Fruit fly (Drosophila melanogaster) whole organism, embryonic: ENCODE data around the gene Iyd.

Experiments
- Atf6 ChIP-seq: fragments of 200-800 bp; sonication (Bioruptor generic); IDR thresholded peaks from 2 replicates; pipeline ENCODE4 v1.3.6; 2022; ENCODE audit warnings: missing biosample characterization, missing genetic modification characterization
- Bgb ChIP-seq: fragments of 200-800 bp; sonication (Bioruptor generic); IDR thresholded peaks from 2 replicates; pipeline ENCODE4 v1.3.6; 2022; ENCODE audit warnings: missing biosample characterization, missing genetic modification characterization; ENCODE audit not compliant: partially characterized antibody
- CG12104 ChIP-seq: fragments of 200-800 bp; sonication (Bioruptor generic); optimal IDR thresholded peaks from 3 replicates; lab custom pipeline; 2016; ENCODE audit warnings: missing biosample characterization, missing genetic modification characterization
- CG1233 ChIP-seq: fragments of 200-800 bp; sonication (Bioruptor generic); optimal IDR thresholded peaks from 4 replicates; lab custom pipeline; 2018; ENCODE audit warnings: missing biosample characterization, mild to moderate bottlenecking, missing genetic modification characterization
- CG13624 ChIP-seq: fragments of 200-800 bp; sonication (Bioruptor generic); optimal IDR thresholded peaks from 2 replicates; lab custom pipeline; 2016; ENCODE audit warnings: missing biosample characterization, missing genetic modification characterization
- CG14710 ChIP-seq: fragments of 200-800 bp; sonication (Bioruptor generic); optimal IDR thresholded peaks from 3 replicates; lab custom pipeline; 2019; ENCODE audit warnings: missing biosample characterization, mild to moderate bottlenecking, missing genetic modification characterization, moderate library complexity
- CG15269 ChIP-seq: fragments of 200-800 bp; sonication (Bioruptor generic); optimal IDR thresholded peaks from 2 replicates; lab custom pipeline; 2018; ENCODE audit warnings: missing biosample characterization, mild to moderate bottlenecking, missing genetic modification characterization, moderate library complexity
- CG16813 ChIP-seq: fragments of 200-800 bp; sonication (Bioruptor generic); IDR thresholded peaks from 3 replicates; pipeline ENCODE4 v1.3.6; 2022; ENCODE audit warnings: missing biosample characterization, missing genetic modification characterization; ENCODE audit not compliant: partially characterized antibody
- CG16863 ChIP-seq: fragments of 200-800 bp; sonication (Bioruptor generic); optimal IDR thresholded peaks from 3 replicates; lab custom pipeline; 2016; ENCODE audit warnings: missing biosample characterization, missing genetic modification characterization
- CG18262 ChIP-seq: fragments of 200-800 bp; optimal IDR thresholded peaks from 3 replicates; lab custom pipeline; 2019; ENCODE audit warnings: missing biosample characterization, mild to moderate bottlenecking, missing genetic modification characterization, moderate library complexity
- CG18599 ChIP-seq: fragments of 200-800 bp; sonication (Bioruptor generic); optimal IDR thresholded peaks from 3 replicates; lab custom pipeline; 2017; ENCODE audit warnings: missing biosample characterization, missing genetic modification characterization, mild to moderate bottlenecking, moderate library complexity, missing genetic modification reagents
- CG2116 ChIP-seq: fragments of 200-800 bp; sonication (Bioruptor generic); optimal IDR thresholded peaks from 3 replicates; lab custom pipeline; 2018; ENCODE audit warnings: missing biosample characterization, mild to moderate bottlenecking, missing genetic modification characterization
- CG2875 ChIP-seq: fragments of 200-800 bp; sonication (Bioruptor generic); optimal IDR thresholded peaks from 2 replicates; lab custom pipeline; 2017; ENCODE audit warnings: missing biosample characterization, mild to moderate bottlenecking, missing genetic modification characterization, missing genetic modification reagents
- CG3065 ChIP-seq: fragments of 200-800 bp; sonication (Bioruptor generic); optimal IDR thresholded peaks from 2 replicates; lab custom pipeline; 2016; ENCODE audit warnings: missing biosample characterization, missing genetic modification characterization
- CG34422 ChIP-seq: fragments of 200-800 bp; sonication (Bioruptor generic); IDR thresholded peaks from 3 replicates; pipeline ENCODE4 v1.3.6; 2022; ENCODE audit warnings: missing biosample characterization, missing genetic modification characterization
- CG43689 ChIP-seq: fragments of 200-800 bp; sonication (Bioruptor generic); IDR thresholded peaks from 2 replicates; pipeline ENCODE4 v1.3.6; 2022; ENCODE audit warnings: missing biosample characterization, missing genetic modification characterization
- CG4404 ChIP-seq: fragments of 200-800 bp; sonication (Bioruptor generic); IDR thresholded peaks from 2 replicates; pipeline ENCODE4 v1.3.6; 2022; ENCODE audit warnings: missing biosample characterization, missing genetic modification characterization
- CG4854 ChIP-seq: fragments of 200-800 bp; sonication (Bioruptor generic); optimal IDR thresholded peaks from 2 replicates; lab custom pipeline; 2016; ENCODE audit warnings: missing biosample characterization, missing genetic modification characterization, inconsistent platforms
- CG6854 ChIP-seq: fragments of 200-800 bp; sonication (Bioruptor generic); optimal IDR thresholded peaks from 3 replicates; lab custom pipeline; 2017; ENCODE audit warnings: missing biosample characterization, mild to moderate bottlenecking, missing genetic modification characterization
- CG7963 ChIP-seq: fragments of 200-800 bp; sonication (Bioruptor generic); IDR thresholded peaks from 3 replicates; pipeline ENCODE4 v1.3.6; 2022; ENCODE audit warnings: missing biosample characterization, missing genetic modification characterization; ENCODE audit not compliant: partially characterized antibody
- CG9932 ChIP-seq: fragments of 200-800 bp; sonication (Bioruptor generic); IDR thresholded peaks from 2 replicates; pipeline ENCODE4 v1.3.6; 2022; ENCODE audit warnings: missing biosample characterization, missing genetic modification characterization
- Chrac-16 ChIP-seq: fragments of 200-800 bp; sonication (Bioruptor generic); optimal IDR thresholded peaks from 3 replicates; lab custom pipeline; 2016; ENCODE audit warnings: missing biosample characterization, missing genetic modification characterization
- Elba2 ChIP-seq: fragments of 200-800 bp; sonication (Bioruptor generic); optimal IDR thresholded peaks from 3 replicates; lab custom pipeline; 2016; ENCODE audit warnings: missing biosample characterization, missing genetic modification characterization
- Ets65A ChIP-seq: fragments of 200-800 bp; sonication (Bioruptor generic); peaks from one replicate; lab custom pipeline; 2016; ENCODE audit warnings: missing biosample characterization, missing genetic modification characterization
- Ets97D ChIP-seq: fragments of 200-800 bp; sonication (Bioruptor generic); optimal IDR thresholded peaks from 3 replicates; lab custom pipeline; 2016; ENCODE audit warnings: missing biosample characterization, missing genetic modification characterization
- H15 ChIP-seq: fragments of 200-800 bp; sonication (Bioruptor generic); IDR thresholded peaks from 3 replicates; pipeline ENCODE4 v1.3.6; 2022; ENCODE audit warnings: missing biosample characterization, missing genetic modification characterization
- HmgZ ChIP-seq: fragments of 200-800 bp; sonication (Bioruptor generic); optimal IDR thresholded peaks from 2 replicates; lab custom pipeline; 2018; ENCODE audit warnings: missing biosample characterization, mild to moderate bottlenecking, missing genetic modification characterization
- Hmr ChIP-seq: fragments of 200-800 bp; sonication (Bioruptor generic); optimal IDR thresholded peaks from 3 replicates; lab custom pipeline; 2017; ENCODE audit warnings: mild to moderate bottlenecking, missing biosample characterization, missing genetic modification reagents, missing genetic modification characterization
- Jarid2 ChIP-seq: fragments of 200-800 bp; sonication (Bioruptor generic); optimal IDR thresholded peaks from 3 replicates; lab custom pipeline; 2017; ENCODE audit warnings: mild to moderate bottlenecking, missing biosample characterization, missing genetic modification reagents, missing genetic modification characterization
- Lim3 ChIP-seq: fragments of 200-800 bp; sonication (Bioruptor generic); IDR thresholded peaks from 2 replicates; pipeline ENCODE4 v1.3.6; 2022; ENCODE audit warnings: missing biosample characterization, missing genetic modification characterization
- Mad ChIP-seq: fragments of 200-800 bp; sonication (Bioruptor generic); optimal IDR thresholded peaks from 2 replicates; lab custom pipeline; 2016; ENCODE audit warnings: missing biosample characterization, missing genetic modification characterization
- NFAT ChIP-seq: fragments of 200-800 bp; sonication (Bioruptor generic); IDR thresholded peaks from 2 replicates; pipeline ENCODE4 v1.3.6; 2022; ENCODE audit warnings: missing biosample characterization, missing genetic modification characterization
- Poxn ChIP-seq: fragments of 200-800 bp; sonication (Bioruptor generic); IDR thresholded peaks from 2 replicates; pipeline ENCODE4 v1.3.6; 2022; ENCODE audit warnings: missing biosample characterization, missing genetic modification characterization
- Ptx1 ChIP-seq: fragments of 200-800 bp; sonication (Bioruptor generic); IDR thresholded peaks from 2 replicates; pipeline ENCODE4 v1.3.6; 2022; ENCODE audit warnings: missing biosample characterization, missing genetic modification characterization
- Taf1 ChIP-seq: fragments of 200-800 bp; sonication (Bioruptor generic); IDR thresholded peaks from 2 replicates; pipeline ENCODE4 v1.3.6; 2022; ENCODE audit warnings: missing biosample characterization, missing genetic modification characterization
- abd-A ChIP-seq: fragments of 200-800 bp; sonication (Bioruptor generic); optimal IDR thresholded peaks from 3 replicates; lab custom pipeline; 2019; ENCODE audit warnings: missing biosample characterization, mild to moderate bottlenecking, missing genetic modification characterization, moderate library complexity
- ara ChIP-seq: fragments of 200-800 bp; sonication (Bioruptor generic); IDR thresholded peaks from 2 replicates; pipeline ENCODE4 v1.3.6; 2022; ENCODE audit warnings: missing biosample characterization, missing genetic modification characterization
- ase ChIP-seq: fragments of 200-800 bp; sonication (Bioruptor generic); IDR thresholded peaks from 3 replicates; pipeline ENCODE4 v1.3.6; 2022; ENCODE audit warnings: missing biosample characterization, missing genetic modification characterization
- chm ChIP-seq: fragments of 200-800 bp; sonication (Bioruptor generic); IDR thresholded peaks from 2 replicates; pipeline ENCODE4 v1.3.6; 2022; ENCODE audit warnings: missing biosample characterization, missing genetic modification characterization
- esg ChIP-seq: fragments of 200-800 bp; sonication (Bioruptor generic); conservative IDR thresholded peaks from 2 replicates; pipeline ENCODE4 v1.3.6; 2022; ENCODE audit warnings: missing biosample characterization, missing genetic modification characterization
- fru ChIP-seq: fragments of >200 bp; optimal IDR thresholded peaks from 2 replicates; lab custom pipeline; 2017
- gt ChIP-seq: fragments of 200-800 bp; sonication (Bioruptor generic); IDR thresholded peaks from 2 replicates; pipeline ENCODE4 v1.3.6; 2022; ENCODE audit warnings: missing biosample characterization, missing genetic modification characterization
- maf-S ChIP-seq: fragments of 200-800 bp; sonication (Bioruptor generic); optimal IDR thresholded peaks from 2 replicates; lab custom pipeline; 2016; ENCODE audit warnings: missing biosample characterization, missing genetic modification characterization
- pho ChIP-seq: fragments of 200-800 bp; sonication (Bioruptor generic); optimal IDR thresholded peaks from 2 replicates; lab custom pipeline; 2016; ENCODE audit warnings: missing biosample characterization, missing genetic modification characterization
- stwl ChIP-seq: fragments of 200-800 bp; sonication (Bioruptor generic); optimal IDR thresholded peaks from 3 replicates; lab custom pipeline; 2018; ENCODE audit warnings: missing biosample characterization, mild to moderate bottlenecking, missing genetic modification characterization, moderate library complexity
- ttk ChIP-seq: fragments of 200-800 bp; sonication (Bioruptor generic); IDR thresholded peaks from 2 replicates; pipeline ENCODE4 v2.1.2; 2022; ENCODE audit warnings: missing biosample characterization, missing genetic modification characterization
- tup ChIP-seq: fragments of 200-800 bp; sonication (Bioruptor generic); optimal IDR thresholded peaks from 2 replicates; lab custom pipeline; 2016; ENCODE audit warnings: missing biosample characterization, mild to moderate bottlenecking, missing genetic modification characterization, moderate library complexity
- tx ChIP-seq: fragments of 200-800 bp; sonication (Bioruptor generic); optimal IDR thresholded peaks from 2 replicates; lab custom pipeline; 2016; ENCODE audit warnings: missing biosample characterization, missing genetic modification characterization
- wor ChIP-seq: fragments of 200-800 bp; sonication (Bioruptor generic); IDR thresholded peaks from 2 replicates; pipeline ENCODE4 v1.3.6; 2022; ENCODE audit warnings: missing biosample characterization, missing genetic modification characterization
- zf30C ChIP-seq: fragments of 200-800 bp; sonication (Bioruptor generic); optimal IDR thresholded peaks from 3 replicates; lab custom pipeline; 2018; ENCODE audit warnings: missing biosample characterization, mild to moderate bottlenecking, missing genetic modification characterization

Iyd gene

dm6 chr3L:11118627-11119395, 22.8 kb upstream of the Iyd start (continued):
- TF ChIP-seq CG16813 (no peak), CG7963 (GFP tag; lab: Robert Waterston, UW) (no peak), Chrac-16 (GFP tag; lab: Kevin White, UChicago) (no peak), Mad (peak; percentile 7), CG43689 (no peak), Poxn (no peak), CG4404 (GFP tag; lab: Robert Waterston, UW) (peak; percentile 25; the same call in 1 of the 2 replicates), tup (peak; percentile 31), gt (GFP tag; lab: Robert Waterston, UW) (no peak), Lim3 (no peak), CG34422 (GFP tag; lab: Robert Waterston, UW) (peak; percentile 80; the same call in 1 of the 3 replicates), CG6854 (GFP tag; lab: Kevin White, UChicago) (peak; percentile 71), CG15269 (peak; percentile 62), wor (GFP tag; lab: Robert Waterston, UW) (no peak), chm (GFP tag; lab: Robert Waterston, UW) (no peak; the same call in none of the 2 replicates), Atf6 (peak; percentile 81), CG18599 (GFP tag; lab: Kevin White, UChicago) (peak; percentile 91), H15 (GFP tag; lab: Robert Waterston, UW) (0 out of 3 replicates have a peak, but pooled peaks have one; percentile 26), abd-A (tag; lab: Kevin White, UChicago) (peak; percentile 98), CG9932 (GFP tag; lab: Robert Waterston, UW) (peak; percentile 57), esg (GFP tag; lab: Robert Waterston, UW) (no peak), CG16863 (GFP tag; lab: Kevin White, UChicago) (peak; percentile 54), Elba2 (GFP tag; lab: Kevin White, UChicago) (no peak), CG4854 (GFP tag; lab: Kevin White, UChicago) (peak; percentile 34), pho (peak; percentile 69), CG18262 (tag; lab: Kevin White, UChicago) (peak; percentile 30), HmgZ (tag; lab: Kevin White, UChicago) (peak; percentile 94), CG2875 (GFP tag; lab: Kevin White, UChicago) (peak; percentile 84), zf30C (GFP tag; lab: Kevin White, UChicago) (peak; percentile 51), Ptx1 (GFP tag; lab: Robert Waterston, UW) (no peak), fru (lab: Kevin White, UChicago) (no peak), Hmr (peak; percentile 89), Ets97D (GFP tag; lab: Kevin White, UChicago) (peak; percentile 8), NFAT (GFP tag; lab: Robert Waterston, UW) (peak; percentile 70; the same call in 1 of the 2 replicates), CG14710 (tag; lab: Kevin White, UChicago) (peak; percentile 65), CG2116 (GFP tag; lab: Kevin White, UChicago) (peak; percentile 54), tx (GFP tag; lab: Kevin White, UChicago) (peak; percentile 47), CG13624 (GFP tag; lab: Kevin White, UChicago) (peak; percentile 37), maf-S (GFP tag; lab: Kevin White, UChicago) (peak; percentile 18), Bgb (GFP tag; lab: Robert Waterston, UW) (no peak), Taf1 (GFP tag; lab: Robert Waterston, UW) (no peak), Ets65A (GFP tag; lab: Kevin White, UChicago) (no peak), Jarid2 (no peak), CG12104 (GFP tag; lab: Kevin White, UChicago) (peak; percentile 47), ara (GFP tag; lab: Robert Waterston, UW) (peak; percentile 76), CG1233 (peak; percentile 91), CG3065 (GFP tag; lab: Kevin White, UChicago) (peak; percentile 34), ttk (no peak), ase (GFP tag; lab: Robert Waterston, UW) (0 out of 3 replicates have a peak, but pooled peaks have one; percentile 30), stwl (tag; lab: Kevin White, UChicago) (peak; percentile 47)
